Worm (Caenorhabditis elegans) whole organism, L4 larva: Measurements from ENCODE around the gene F53A9.8.

ENCODE experiments used
- aha-1 ChIP-seq: fragments of 150-350 bp; peaks from one replicate; lab custom pipeline; 2014; ENCODE audit warnings: missing biosample characterization, missing genetic modification characterization
- arid-1 ChIP-seq: fragments of 200-800 bp; sonication (Bioruptor generic); conservative IDR thresholded peaks from 2 replicates; pipeline ENCODE4 v1.3.6; 2022; ENCODE audit warnings: missing genetic modification reagents, missing genetic modification characterization, missing compliant biosample characterization
- ceh-62 ChIP-seq: sonication (generic microtip); optimal IDR thresholded peaks from 2 replicates; lab custom pipeline; 2017; ENCODE audit warnings: missing biosample characterization, missing genetic modification characterization
- hlh-30 ChIP-seq: sonication (generic microtip); optimal IDR thresholded peaks from 2 replicates; lab custom pipeline; 2017; ENCODE audit warnings: antibody characterized with exemption, mild to moderate bottlenecking, missing genetic modification characterization, missing compliant biosample characterization; ENCODE audit not compliant: insufficient read depth
- lir-3 ChIP-seq: sonication (generic microtip); optimal IDR thresholded peaks from 2 replicates; lab custom pipeline; 2016; ENCODE audit warnings: mild to moderate bottlenecking, missing genetic modification characterization, missing compliant biosample characterization
- nhr-10 ChIP-seq: fragments of 150-350 bp; optimal IDR thresholded peaks from 2 replicates; lab custom pipeline; 2014; ENCODE audit warnings: missing biosample characterization, missing genetic modification characterization
- nhr-77 ChIP-seq: fragments of 150-350 bp; optimal IDR thresholded peaks from 2 replicates; lab custom pipeline; 2014; ENCODE audit warnings: missing biosample characterization, missing genetic modification characterization
- vab-7 ChIP-seq: fragments of 200-800 bp; sonication (Bioruptor generic); IDR thresholded peaks from 2 replicates; pipeline ENCODE4 v1.3.6; 2022; ENCODE audit warnings: missing genetic modification reagents, missing genetic modification characterization, missing compliant biosample characterization
- zag-1 ChIP-seq: fragments of 150-350 bp; optimal IDR thresholded peaks from 2 replicates; lab custom pipeline; 2014; ENCODE audit warnings: missing biosample characterization, missing genetic modification characterization

- TF ChIP-seq lir-3 (no peak), zag-1 (tag; lab: Kevin White, UChicago) (no peak), nhr-77 (tag; lab: Kevin White, UChicago) (no peak), ceh-62 (tag; lab: Kevin White, UChicago) (no peak), hlh-30 (no peak), aha-1 (tag; lab: Kevin White, UChicago) (no peak), vab-7 (GFP tag; lab: Robert Waterston, UW) (no peak), arid-1 (GFP tag; lab: Robert Waterston, UW) (no peak), nhr-10 (tag; lab: Kevin White, UChicago) (no peak)
These were observed 42.8 kb upstream of the F53A9.8 start, which contains the start of gene M02D8.5 for ce11 chrX:8761497-8761896.
